Worm (Caenorhabditis elegans): ENCODE measurements around the gene hex-3.

The hex-3 gene

DNA sequence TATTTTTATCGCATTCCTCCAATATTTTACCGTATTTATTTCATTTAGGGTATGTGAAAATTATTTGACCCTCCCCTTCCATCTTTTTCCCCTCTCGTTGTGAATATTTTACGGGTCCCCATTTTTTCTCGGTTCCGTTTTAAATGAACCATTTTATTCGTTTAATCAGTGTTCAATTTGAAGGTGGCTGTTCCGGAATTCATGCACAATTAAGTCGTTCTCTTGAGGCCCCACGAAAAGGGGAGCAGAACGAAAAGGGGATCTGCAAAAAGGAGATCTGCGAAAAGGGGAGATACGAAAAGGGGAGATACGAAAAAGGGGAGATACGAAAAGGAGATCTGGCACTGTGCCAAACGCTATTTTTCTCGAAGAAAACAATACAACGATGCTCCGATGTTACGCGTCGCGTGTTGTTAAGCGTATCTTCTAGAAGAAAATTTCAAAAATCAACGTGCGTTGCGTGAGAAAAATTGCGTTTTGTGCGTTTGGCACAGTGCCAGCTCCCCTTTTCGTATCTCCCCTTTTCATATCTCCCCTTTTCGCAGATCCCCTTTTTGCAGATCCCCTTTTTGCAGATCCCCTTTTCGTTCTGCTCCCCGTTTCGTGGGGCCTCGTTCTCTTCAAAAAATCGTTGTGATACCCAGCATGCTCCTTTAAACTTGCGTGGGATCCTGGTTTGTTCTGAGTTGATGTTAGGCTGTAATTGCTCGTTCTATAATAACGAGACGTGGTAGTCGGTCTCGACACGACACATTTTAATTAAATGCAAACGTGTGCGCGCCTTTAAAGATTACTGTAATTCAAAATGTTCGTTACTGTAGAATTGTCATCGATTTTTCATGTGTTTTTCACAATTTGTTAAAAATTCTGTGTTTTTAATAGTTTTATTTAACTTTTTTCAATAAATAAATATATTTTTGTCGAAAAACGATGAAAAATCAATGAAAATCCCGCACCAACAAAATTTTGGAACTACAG is 37.9 kb upstream of the hex-3 start (continued):
- TF ChIP-seq fax-1 (tag; optimal IDR thresholded peaks at IDR 0.05), result peak; percentile 82
- peak; percentile 75 for TF ChIP-seq ztf-16 (tag; optimal IDR thresholded peaks at IDR 0.05)
- peak; percentile 11 for TF ChIP-seq unc-86 (tag; optimal IDR thresholded peaks at IDR 0.05)
- TF ChIP-seq dmd-4 (tag; optimal IDR thresholded peaks at IDR 0.05; ENCODE audit: borderline replicate concordance), result peak; percentile 82
- no peak for TF ChIP-seq ceh-9 (tag; optimal IDR thresholded peaks at IDR 0.05)
- peak; percentile 47 for TF ChIP-seq pag-3 (tag; optimal IDR thresholded peaks at IDR 0.05; ENCODE audit: borderline replicate concordance)
- no peak for TF ChIP-seq syd-9 (tag; optimal IDR thresholded peaks at IDR 0.05)
- no peak for TF ChIP-seq elt-4 (tag; optimal IDR thresholded peaks at IDR 0.05)
- peak; percentile 49 for TF ChIP-seq unc-42 (tag; optimal IDR thresholded peaks at IDR 0.05)
- no peak for TF ChIP-seq dve-1 (tag; optimal IDR thresholded peaks at IDR 0.05)
- peak; percentile 83 for TF ChIP-seq ref-2 (tag; optimal IDR thresholded peaks at IDR 0.05)
- TF ChIP-seq nhr-232 (tag; optimal IDR thresholded peaks at IDR 0.05), result no peak
- no peak for TF ChIP-seq pha-4 (tag; optimal IDR thresholded peaks at IDR 0.05)
- no peak for TF ChIP-seq nfya-1 (tag; optimal IDR thresholded peaks at IDR 0.05)
- TF ChIP-seq tbx-7 (tag; optimal IDR thresholded peaks at IDR 0.05), result peak; percentile 77
- no peak for TF ChIP-seq npax-4 (tag; optimal IDR thresholded peaks at IDR 0.05)
- TF ChIP-seq pqm-1 (tag; optimal IDR thresholded peaks at IDR 0.05), result no peak
- TF ChIP-seq fkh-10 (GFP tag; optimal IDR thresholded peaks at IDR 0.05), result no peak
- TF ChIP-seq tbx-2 (tag; optimal IDR thresholded peaks at IDR 0.05), result peak; percentile 85
- no peak for TF ChIP-seq sdc-2 (tag; optimal IDR thresholded peaks at IDR 0.05)
- TF ChIP-seq ceh-19 (GFP tag; optimal IDR thresholded peaks at IDR 0.05), result no peak
- TF ChIP-seq ceh-34 (tag; optimal IDR thresholded peaks at IDR 0.05), result peak; percentile 48
- peak; percentile 20 for TF ChIP-seq hlh-8 (tag; optimal IDR thresholded peaks at IDR 0.05)
- TF ChIP-seq C38D4.7 (GFP tag; optimal IDR thresholded peaks at IDR 0.05), result no peak
- TF ChIP-seq eyg-1 (tag; optimal IDR thresholded peaks at IDR 0.05), result no peak
- TF ChIP-seq unc-55 (GFP tag; optimal IDR thresholded peaks at IDR 0.05), result no peak
- TF ChIP-seq lim-6 (tag; optimal IDR thresholded peaks at IDR 0.05), result peak; percentile 76
- no peak for TF ChIP-seq pha-2 (tag; optimal IDR thresholded peaks at IDR 0.05)

DNA sequence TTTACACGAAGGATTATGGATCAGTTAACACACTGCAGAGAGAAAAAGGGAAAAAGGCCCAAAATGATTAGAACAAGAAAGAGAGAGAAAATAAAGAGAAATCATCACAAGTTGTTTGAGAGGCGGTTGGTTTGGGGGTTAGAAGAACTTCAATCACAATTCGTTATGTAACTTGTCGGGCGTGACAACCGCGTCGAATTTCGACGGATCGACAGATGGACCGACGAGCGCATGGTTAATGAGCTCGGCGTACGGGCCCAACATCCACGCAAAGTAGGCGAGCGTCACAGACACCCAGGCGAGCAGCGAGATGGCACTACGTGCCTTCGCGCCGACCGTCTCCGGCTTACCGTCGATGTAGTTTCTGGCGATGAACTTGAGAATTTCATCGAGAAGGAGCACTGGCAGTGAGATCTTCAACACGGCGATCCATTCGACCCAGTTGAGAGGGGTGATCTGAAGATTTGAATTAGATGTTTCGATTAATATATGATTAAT is 36.2 kb upstream of the hex-3 start:
- no peak for TF ChIP-seq ceh-24 (tag; optimal IDR thresholded peaks at IDR 0.05)
- no peak for TF ChIP-seq lim-6 (tag; optimal IDR thresholded peaks at IDR 0.05)
- no peak for TF ChIP-seq ceh-45 (GFP tag; IDR thresholded peaks at IDR 0.05)
- no peak for TF ChIP-seq elt-2 (tag; optimal IDR thresholded peaks at IDR 0.05)
- TF ChIP-seq hlh-30 (tag; optimal IDR thresholded peaks at IDR 0.05; ENCODE audit: insufficient read depth), result no peak
- TF ChIP-seq tbx-2 (tag; optimal IDR thresholded peaks at IDR 0.05), result no peak
- TF ChIP-seq fax-1 (tag; optimal IDR thresholded peaks at IDR 0.05), result no peak
- no peak for TF ChIP-seq che-1 (tag; optimal IDR thresholded peaks at IDR 0.05)
- TF ChIP-seq unc-86 (tag; optimal IDR thresholded peaks at IDR 0.05), result no peak
- TF ChIP-seq nhr-11 (tag; optimal IDR thresholded peaks at IDR 0.05), result no peak
- TF ChIP-seq K09A11.1 (tag; optimal IDR thresholded peaks at IDR 0.05; ENCODE audit: insufficient read depth), result no peak
- TF ChIP-seq hlh-15 (tag; optimal IDR thresholded peaks at IDR 0.05), result no peak
- TF ChIP-seq gmeb-2 (tag; optimal IDR thresholded peaks at IDR 0.05), result no peak

DNA sequence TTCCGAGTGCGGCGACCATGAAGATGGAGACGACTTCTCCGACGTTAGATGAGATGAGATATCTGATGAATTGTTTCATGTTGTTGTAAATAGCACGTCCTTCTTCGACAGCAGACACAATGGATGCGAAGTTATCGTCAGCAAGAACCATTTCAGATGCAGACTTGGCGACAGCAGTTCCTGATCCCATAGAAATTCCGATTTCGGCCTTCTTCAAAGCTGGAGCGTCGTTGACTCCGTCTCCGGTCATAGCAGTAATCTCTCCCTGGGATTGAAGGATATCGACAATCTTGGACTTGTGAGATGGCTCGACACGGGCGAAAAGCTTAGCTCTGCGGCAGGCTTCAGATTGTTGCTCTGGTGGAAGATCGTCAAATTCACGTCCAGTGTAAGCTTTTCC is 35.1 kb upstream of the hex-3 start:
- TF ChIP-seq rnt-1 (tag; optimal IDR thresholded peaks at IDR 0.05) (no peak), ceh-48 (tag; optimal IDR thresholded peaks at IDR 0.05) (no peak), elt-2 (tag; optimal IDR thresholded peaks at IDR 0.05) (no peak), dmd-4 (tag; optimal IDR thresholded peaks at IDR 0.05; ENCODE audit: borderline replicate concordance) (no peak), ref-2 (tag; optimal IDR thresholded peaks at IDR 0.05) (no peak), ceh-30 (tag; optimal IDR thresholded peaks at IDR 0.05) (no peak), gmeb-2 (tag; optimal IDR thresholded peaks at IDR 0.05) (no peak), zip-5 (tag; optimal IDR thresholded peaks at IDR 0.05) (no peak), tbx-7 (tag; optimal IDR thresholded peaks at IDR 0.05) (no peak), fax-1 (tag; optimal IDR thresholded peaks at IDR 0.05) (no peak), elt-4 (tag; optimal IDR thresholded peaks at IDR 0.05) (no peak), ztf-16 (tag; optimal IDR thresholded peaks at IDR 0.05) (no peak), ceh-45 (GFP tag; IDR thresholded peaks at IDR 0.05) (no peak)

Measured in whole organism, late embryonic.